Worm (Caenorhabditis elegans) whole organism, mixed stage, embryonic: ENCODE data around the gene frpr-21.

Source experiments
- M03D4.4 ChIP-seq: sonication (generic microtip); optimal IDR thresholded peaks from 2 replicates; lab custom pipeline; 2017; ENCODE audit warnings: mild to moderate bottlenecking, missing genetic modification characterization, missing compliant biosample characterization
- bed-3 ChIP-seq: fragments of 200-800 bp; sonication (Bioruptor generic); optimal IDR thresholded peaks from 3 replicates; lab custom pipeline; 2018; ENCODE audit warnings: mild to moderate bottlenecking, missing genetic modification characterization, moderate library complexity, missing compliant biosample characterization
- blmp-1 ChIP-seq: fragments of 150-350 bp; optimal IDR thresholded peaks from 2 replicates; lab custom pipeline; 2014; ENCODE audit warnings: missing biosample characterization, missing genetic modification characterization
- ceh-39 ChIP-seq: fragments of 150-350 bp; optimal IDR thresholded peaks from 2 replicates; lab custom pipeline; 2014; ENCODE audit warnings: missing biosample characterization, missing genetic modification characterization
- ceh-43 ChIP-seq: fragments of 200-800 bp; sonication (Bioruptor generic); optimal IDR thresholded peaks from 2 replicates; lab custom pipeline; 2018; ENCODE audit warnings: mild to moderate bottlenecking, missing genetic modification characterization, moderate library complexity, missing compliant biosample characterization
- ceh-83 ChIP-seq: fragments of 200-800 bp; sonication (Bioruptor generic); optimal IDR thresholded peaks from 2 replicates; lab custom pipeline; 2018; ENCODE audit warnings: mild to moderate bottlenecking, missing genetic modification characterization, missing compliant biosample characterization
- ces-1 ChIP-seq: fragments of 150-350 bp; optimal IDR thresholded peaks from 2 replicates; lab custom pipeline; 2014; ENCODE audit warnings: missing biosample characterization, missing genetic modification reagents, missing genetic modification characterization
- cnd-1 ChIP-seq: fragments of 200-800 bp; sonication (Bioruptor generic); optimal IDR thresholded peaks from 2 replicates; lab custom pipeline; 2018; ENCODE audit warnings: mild to moderate bottlenecking, missing genetic modification characterization, missing compliant biosample characterization
- drap-1 ChIP-seq: fragments of 200-800 bp; sonication (Bioruptor generic); optimal IDR thresholded peaks from 3 replicates; lab custom pipeline; 2018; ENCODE audit warnings: mild to moderate bottlenecking, missing genetic modification characterization, missing compliant biosample characterization
- elt-1 ChIP-seq: sonication (generic microtip); optimal IDR thresholded peaks from 2 replicates; lab custom pipeline; 2017; ENCODE audit warnings: missing genetic modification characterization, mild to moderate bottlenecking, missing compliant biosample characterization, antibody characterized with exemption, moderate library complexity, borderline replicate concordance; ENCODE audit not compliant: insufficient read depth
- elt-3 ChIP-seq: fragments of 150-350 bp; optimal IDR thresholded peaks from 2 replicates; lab custom pipeline; 2014; ENCODE audit warnings: missing biosample characterization, missing genetic modification characterization
- flh-1 ChIP-seq: fragments of 200-800 bp; sonication (Bioruptor generic); optimal IDR thresholded peaks from 2 replicates; lab custom pipeline; 2018; ENCODE audit warnings: mild to moderate bottlenecking, missing genetic modification characterization, moderate library complexity, missing compliant biosample characterization
- ham-2 ChIP-seq: fragments of 200-800 bp; sonication (Bioruptor generic); optimal IDR thresholded peaks from 2 replicates; lab custom pipeline; 2018; ENCODE audit warnings: mild to moderate bottlenecking, missing genetic modification characterization, missing compliant biosample characterization
- lin-13 ChIP-seq: fragments of 150-350 bp; optimal IDR thresholded peaks from 2 replicates; lab custom pipeline; 2014; ENCODE audit warnings: missing biosample characterization, missing genetic modification characterization
- lin-32 ChIP-seq: fragments of 200-800 bp; sonication (Bioruptor generic); optimal IDR thresholded peaks from 2 replicates; lab custom pipeline; 2018; ENCODE audit warnings: mild to moderate bottlenecking, missing genetic modification characterization, missing compliant biosample characterization
- lsy-2 ChIP-seq: fragments of 150-350 bp; optimal IDR thresholded peaks from 2 replicates; lab custom pipeline; 2014; ENCODE audit warnings: missing biosample characterization, missing genetic modification characterization
- mab-5 ChIP-seq: fragments of 150-350 bp; optimal IDR thresholded peaks from 2 replicates; lab custom pipeline; 2014; ENCODE audit warnings: missing biosample characterization, missing genetic modification characterization
- nhr-12 ChIP-seq: fragments of 150-350 bp; optimal IDR thresholded peaks from 2 replicates; lab custom pipeline; 2014; ENCODE audit warnings: missing biosample characterization, missing genetic modification characterization
- nhr-2 ChIP-seq: fragments of 150-350 bp; optimal IDR thresholded peaks from 2 replicates; lab custom pipeline; 2014; ENCODE audit warnings: missing biosample characterization, missing genetic modification characterization
- nhr-237 ChIP-seq: fragments of 150-350 bp; optimal IDR thresholded peaks from 2 replicates; lab custom pipeline; 2014; ENCODE audit warnings: missing biosample characterization, missing genetic modification characterization
- nhr-28 ChIP-seq: fragments of 150-350 bp; optimal IDR thresholded peaks from 2 replicates; lab custom pipeline; 2014; ENCODE audit warnings: missing biosample characterization, missing genetic modification characterization
- nhr-76 ChIP-seq: sonication (generic microtip); optimal IDR thresholded peaks from 2 replicates; lab custom pipeline; 2017; ENCODE audit warnings: missing biosample characterization, missing genetic modification characterization
- sem-2 ChIP-seq: fragments of 200-800 bp; sonication (Bioruptor generic); optimal IDR thresholded peaks from 2 replicates; lab custom pipeline; 2018; ENCODE audit warnings: mild to moderate bottlenecking, missing genetic modification characterization, missing compliant biosample characterization
- snpc-4 ChIP-seq: fragments of 150-350 bp; optimal IDR thresholded peaks from 2 replicates; lab custom pipeline; 2014; ENCODE audit warnings: missing biosample characterization, missing genetic modification characterization
- sptf-1 ChIP-seq: sonication (generic microtip); optimal IDR thresholded peaks from 2 replicates; lab custom pipeline; 2017; ENCODE audit warnings: mild to moderate bottlenecking, missing genetic modification characterization, moderate library complexity, missing compliant biosample characterization
- tbx-8 ChIP-seq: fragments of 200-800 bp; sonication (Bioruptor generic); optimal IDR thresholded peaks from 2 replicates; lab custom pipeline; 2018; ENCODE audit warnings: mild to moderate bottlenecking, missing genetic modification characterization, moderate library complexity, missing compliant biosample characterization
- unc-39 ChIP-seq: fragments of 150-350 bp; optimal IDR thresholded peaks from 2 replicates; lab custom pipeline; 2014; ENCODE audit warnings: missing biosample characterization, missing genetic modification characterization
- unc-62 ChIP-seq: fragments of 150-350 bp; optimal IDR thresholded peaks from 2 replicates; lab custom pipeline; 2014; ENCODE audit warnings: missing biosample characterization, missing genetic modification reagents, missing genetic modification characterization
- zip-8 ChIP-seq: fragments of 150-350 bp; optimal IDR thresholded peaks from 2 replicates; lab custom pipeline; 2014; ENCODE audit warnings: missing biosample characterization, missing genetic modification characterization
- ztf-11 ChIP-seq: fragments of 150-350 bp; optimal IDR thresholded peaks from 2 replicates; lab custom pipeline; 2014; ENCODE audit warnings: missing biosample characterization, missing genetic modification characterization

The frpr-21 gene

DNA sequence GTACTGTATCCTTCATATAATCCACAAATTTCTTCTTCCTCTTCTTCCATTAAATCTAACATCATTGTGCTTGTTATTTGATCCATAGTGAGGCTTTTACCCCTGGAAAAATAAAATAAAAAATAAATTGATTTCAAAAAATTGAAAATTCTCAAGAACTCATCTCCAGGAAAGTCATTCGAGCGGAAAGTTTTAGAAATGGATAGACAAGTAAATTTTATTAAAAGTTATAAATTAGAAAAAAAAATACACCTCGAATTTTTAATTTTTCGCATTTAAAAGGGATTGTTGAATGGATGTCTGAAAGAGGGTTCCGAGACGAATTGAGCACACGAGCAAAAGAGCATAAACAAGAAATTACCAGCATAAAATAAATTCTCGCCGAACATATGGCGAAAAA lies at the start of gene frpr-21:
TSS of gene frpr-21 (minus strand) at position 101 of the 400 bp plus-strand sequence.
- TF ChIP-seq lsy-2 (tag; lab: Kevin White, UChicago) (no peak), bed-3 (GFP tag; lab: Kevin White, UChicago) (no peak), ceh-83 (no peak), sem-2 (no peak), ham-2 (GFP tag; lab: Kevin White, UChicago) (no peak), nhr-12 (tag; lab: Kevin White, UChicago) (no peak), unc-39 (tag; lab: Kevin White, UChicago) (no peak), snpc-4 (tag; lab: Kevin White, UChicago) (no peak), M03D4.4 (tag; lab: Kevin White, UChicago) (no peak), unc-62 (GFP tag; lab: Kevin White, UChicago) (no peak), nhr-237 (tag; lab: Kevin White, UChicago) (no peak), ces-1 (GFP tag; lab: Kevin White, UChicago) (no peak), zip-8 (tag; lab: Kevin White, UChicago) (no peak), nhr-2 (tag; lab: Kevin White, UChicago) (no peak), drap-1 (no peak), lin-32 (GFP tag; lab: Kevin White, UChicago) (no peak), sptf-1 (no peak), elt-3 (tag; lab: Kevin White, UChicago) (no peak), blmp-1 (tag; lab: Kevin White, UChicago) (no peak)

DNA sequence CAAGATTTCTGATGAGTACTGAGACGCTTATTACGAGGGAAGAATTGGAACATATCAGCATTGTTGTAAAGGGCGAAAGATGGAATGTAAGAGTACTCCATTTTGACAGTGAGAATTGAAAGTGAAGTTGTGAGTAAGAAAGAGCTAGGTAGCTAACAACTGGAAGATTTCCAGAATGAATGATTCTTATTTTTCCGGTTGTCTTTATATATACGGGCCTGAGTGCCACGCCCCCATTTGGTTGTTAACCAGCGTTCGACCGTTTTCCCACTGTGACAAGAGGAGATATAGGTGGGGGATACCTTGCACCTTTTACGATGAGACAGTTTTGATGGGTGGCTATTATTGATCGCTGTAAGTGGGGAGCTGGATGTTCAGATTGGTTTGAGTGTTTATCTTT lies 49.4 kb upstream of the frpr-21 start, which contains the start of gene ZK666.1:
TSS of gene ZK666.1 (minus strand) at position 101 of the 400 bp plus-strand sequence.
- TF ChIP-seq lin-13 (tag; lab: Kevin White, UChicago) = no peak

DNA sequence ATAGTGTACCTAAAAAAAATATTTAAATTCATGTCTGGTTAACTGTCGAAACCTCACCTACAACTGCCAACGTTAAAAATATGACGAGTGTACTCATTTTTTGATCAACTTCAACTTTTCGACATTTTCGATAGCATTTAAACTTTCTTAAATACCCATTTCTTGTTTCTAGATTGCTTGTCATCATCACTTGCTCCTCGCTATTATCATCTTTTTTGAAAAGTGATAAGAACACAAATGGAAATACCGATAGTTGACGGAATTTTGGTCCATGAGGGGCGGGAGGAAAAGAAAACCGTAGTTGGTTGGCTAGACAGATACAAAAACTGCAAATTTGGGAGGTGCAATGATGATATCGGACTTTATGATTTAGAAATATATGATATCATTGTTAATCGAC lies 48.3 kb upstream of the frpr-21 start, which contains the start of gene clec-143:
TSS of gene clec-143 (minus strand) at position 139 of the 400 bp plus-strand sequence.
- TF ChIP-seq ceh-83 = no peak
- no peak for TF ChIP-seq elt-1 (tag; lab: Kevin White, UChicago)
- no peak for TF ChIP-seq ztf-11 (tag; lab: Kevin White, UChicago)
- TF ChIP-seq sem-2 = no peak
- TF ChIP-seq cnd-1 = no peak
- TF ChIP-seq tbx-8 (GFP tag; lab: Kevin White, UChicago) = no peak
- no peak for TF ChIP-seq ces-1 (GFP tag; lab: Kevin White, UChicago)
- no peak for TF ChIP-seq lin-32 (GFP tag; lab: Kevin White, UChicago)
- no peak for TF ChIP-seq nhr-2 (tag; lab: Kevin White, UChicago)
- no peak for TF ChIP-seq mab-5
- TF ChIP-seq ceh-43 (GFP tag; lab: Kevin White, UChicago) = no peak
- no peak for TF ChIP-seq unc-62 (GFP tag; lab: Kevin White, UChicago)
- TF ChIP-seq nhr-237 (tag; lab: Kevin White, UChicago) = no peak
- TF ChIP-seq nhr-76 = no peak
- TF ChIP-seq nhr-12 (tag; lab: Kevin White, UChicago) = no peak
- TF ChIP-seq elt-3 (tag; lab: Kevin White, UChicago) = no peak
- TF ChIP-seq drap-1 = no peak

DNA sequence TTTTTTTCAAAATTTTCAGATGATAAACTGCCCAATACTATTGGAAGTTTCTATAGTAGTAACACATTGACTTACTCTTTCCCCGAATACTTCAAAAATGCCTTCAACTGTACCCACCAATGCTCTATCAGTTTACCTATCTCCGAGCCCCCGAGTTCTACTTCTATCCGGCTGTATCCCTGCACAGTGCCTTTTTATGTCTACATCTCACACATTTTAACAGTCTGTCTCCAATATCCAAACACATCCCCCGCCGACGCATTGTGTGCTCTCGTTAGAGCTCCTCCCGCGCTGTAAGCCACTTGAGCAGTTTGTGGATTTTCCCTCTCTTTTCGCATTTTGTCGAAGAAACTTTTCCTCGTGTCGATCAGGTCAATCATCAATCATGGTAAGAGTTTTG lies 44.7 kb upstream of the frpr-21 start, which contains the start of gene tnc-2:
TSS of gene tnc-2 (plus strand) at position 301 of the 400 bp plus-strand sequence.
- no peak for TF ChIP-seq elt-1 (tag; lab: Kevin White, UChicago)
- no peak for TF ChIP-seq nhr-28
- TF ChIP-seq nhr-2 (tag; lab: Kevin White, UChicago) = no peak
- no peak for TF ChIP-seq nhr-237 (tag; lab: Kevin White, UChicago)
- no peak for TF ChIP-seq drap-1
- no peak for TF ChIP-seq flh-1
- TF ChIP-seq ceh-83 = no peak
- TF ChIP-seq ceh-39 = no peak
- no peak for TF ChIP-seq unc-39 (tag; lab: Kevin White, UChicago)
- TF ChIP-seq ces-1 (GFP tag; lab: Kevin White, UChicago) = no peak
- no peak for TF ChIP-seq ztf-11 (tag; lab: Kevin White, UChicago)

DNA sequence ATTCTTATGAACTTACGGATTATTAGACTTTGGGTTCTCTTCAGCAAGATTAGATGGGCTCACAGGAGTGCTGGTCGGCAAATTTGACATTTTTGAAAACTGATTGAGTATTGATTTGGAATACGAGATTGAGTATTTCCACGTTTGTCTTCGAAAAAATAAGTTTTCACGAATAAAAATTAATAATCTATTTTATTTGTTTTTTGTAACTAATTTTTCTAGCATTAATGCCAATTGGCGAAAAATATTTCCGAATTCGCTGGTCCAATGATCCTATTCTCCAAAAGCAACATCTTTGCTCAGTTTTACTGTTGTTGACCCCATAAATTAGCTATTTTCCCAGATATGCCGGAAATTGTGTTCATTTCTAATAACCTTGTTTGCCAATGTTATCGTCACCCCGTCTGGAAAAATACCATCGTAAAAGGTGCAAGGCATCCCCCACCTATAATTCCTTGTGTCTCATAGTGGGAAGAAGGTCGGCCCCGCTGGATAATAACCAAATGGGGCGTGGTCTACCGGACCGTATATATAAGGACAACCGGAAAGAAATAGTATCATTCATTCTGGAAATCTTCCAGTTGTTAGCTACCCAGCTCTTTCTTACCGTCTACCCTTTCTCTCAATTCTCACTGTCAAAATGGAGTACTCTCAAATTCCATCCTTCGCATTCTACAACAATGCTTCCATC lies 42.5 kb upstream of the frpr-21 start, which contains the start of the genes ZK673.6 and sdz-37:
TSS of gene ZK673.6 (minus strand) at position 101 of the 691 bp plus-strand sequence.
TSS of gene sdz-37 (plus strand) at position 641 of the 691 bp plus-strand sequence.
- no peak for TF ChIP-seq ces-1 (GFP tag; lab: Kevin White, UChicago)
- TF ChIP-seq ceh-39 = no peak
- TF ChIP-seq ztf-11 (tag; lab: Kevin White, UChicago) = no peak
- no peak for TF ChIP-seq unc-39 (tag; lab: Kevin White, UChicago)
- TF ChIP-seq nhr-12 (tag; lab: Kevin White, UChicago) = no peak
- no peak for TF ChIP-seq blmp-1 (tag; lab: Kevin White, UChicago)
- TF ChIP-seq nhr-2 (tag; lab: Kevin White, UChicago) = no peak
- no peak for TF ChIP-seq ceh-43 (GFP tag; lab: Kevin White, UChicago)
- TF ChIP-seq mab-5 = no peak
- TF ChIP-seq lin-13 (tag; lab: Kevin White, UChicago) = no peak
- TF ChIP-seq tbx-8 (GFP tag; lab: Kevin White, UChicago) = no peak
- no peak for TF ChIP-seq M03D4.4 (tag; lab: Kevin White, UChicago)
- no peak for TF ChIP-seq elt-3 (tag; lab: Kevin White, UChicago)
- TF ChIP-seq flh-1 = no peak
